Fruit fly (Drosophila melanogaster): Measurements from ENCODE around the gene run.

DNA sequence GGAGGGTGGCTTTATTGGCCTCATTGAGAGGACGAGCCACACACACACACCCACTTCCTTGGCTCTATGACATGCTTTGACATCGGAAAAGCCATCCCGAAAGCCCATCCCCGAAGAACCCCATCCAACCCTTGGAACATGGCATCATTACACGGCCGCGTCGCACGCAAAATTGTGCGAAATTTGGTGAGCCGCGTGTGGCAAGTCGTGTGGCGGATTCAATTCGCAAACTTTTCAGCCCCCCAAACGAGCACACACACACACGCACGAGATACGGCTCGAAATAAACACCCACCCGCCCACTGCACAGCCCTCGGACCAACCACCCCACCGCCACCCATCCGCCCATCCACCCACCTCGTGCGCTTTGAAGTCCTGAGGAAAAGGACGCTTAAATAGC lies 44.2 kb upstream of the run start:
- TF ChIP-seq brk (GFP tag; optimal IDR thresholded peaks at IDR 0.05): no peak
- no peak for TF ChIP-seq h (GFP tag; optimal IDR thresholded peaks at IDR 0.05)
- TF ChIP-seq Jra (GFP tag; optimal IDR thresholded peaks at IDR 0.05): no peak
- TF ChIP-seq OdsH (GFP tag; optimal IDR thresholded peaks at IDR 0.05): no peak
- TF ChIP-seq usp (GFP tag; optimal IDR thresholded peaks at IDR 0.05): no peak
- no peak for TF ChIP-seq foxo (GFP tag; optimal IDR thresholded peaks at IDR 0.05)

Measured in whole organism, wandering third instar larva.